Fruit fly (Drosophila melanogaster) whole organism, embryonic: Measurements from ENCODE around the gene Mnn1.

ENCODE experiments used
- Aef1 ChIP-seq: fragments of 200-800 bp; sonication (Bioruptor generic); IDR thresholded peaks from 3 replicates; pipeline ENCODE4 v1.3.6; 2022; ENCODE audit warnings: missing biosample characterization, missing genetic modification characterization
- Atf6 ChIP-seq: fragments of 200-800 bp; sonication (Bioruptor generic); IDR thresholded peaks from 2 replicates; pipeline ENCODE4 v1.3.6; 2022; ENCODE audit warnings: missing biosample characterization, missing genetic modification characterization
- Bteb2 ChIP-seq: fragments of 200-800 bp; sonication (Bioruptor generic); optimal IDR thresholded peaks from 2 replicates; lab custom pipeline; 2016; ENCODE audit warnings: missing biosample characterization, missing genetic modification characterization
- CG10321 ChIP-seq: fragments of 200-800 bp; sonication (Bioruptor generic); IDR thresholded peaks from 2 replicates; pipeline ENCODE4 v1.3.6; 2022; ENCODE audit warnings: missing biosample characterization, missing genetic modification characterization
- CG10543 ChIP-seq: fragments of 200-800 bp; sonication (Bioruptor generic); optimal IDR thresholded peaks from 3 replicates; lab custom pipeline; 2017; ENCODE audit warnings: missing biosample characterization, mild to moderate bottlenecking, missing genetic modification characterization, moderate library complexity
- CG11723 ChIP-seq: fragments of 200-800 bp; sonication (Bioruptor generic); optimal IDR thresholded peaks from 2 replicates; lab custom pipeline; 2017; ENCODE audit warnings: missing biosample characterization, mild to moderate bottlenecking, missing genetic modification characterization
- CG12155 ChIP-seq: fragments of 200-800 bp; sonication (Bioruptor generic); optimal IDR thresholded peaks from 3 replicates; lab custom pipeline; 2016; ENCODE audit warnings: missing biosample characterization, missing genetic modification characterization
- CG13624 ChIP-seq: fragments of 200-800 bp; sonication (Bioruptor generic); optimal IDR thresholded peaks from 2 replicates; lab custom pipeline; 2016; ENCODE audit warnings: missing biosample characterization, missing genetic modification characterization
- CG15073 ChIP-seq: fragments of 200-800 bp; sonication (Bioruptor generic); optimal IDR thresholded peaks from 2 replicates; lab custom pipeline; 2016; ENCODE audit warnings: missing biosample characterization, missing genetic modification characterization
- CG15514 ChIP-seq: fragments of 200-800 bp; sonication (Bioruptor generic); optimal IDR thresholded peaks from 3 replicates; lab custom pipeline; 2017; ENCODE audit warnings: missing biosample characterization, missing genetic modification characterization, mild to moderate bottlenecking, moderate library complexity, missing genetic modification reagents
- CG16813 ChIP-seq: fragments of 200-800 bp; sonication (Bioruptor generic); IDR thresholded peaks from 3 replicates; pipeline ENCODE4 v1.3.6; 2022; ENCODE audit warnings: missing biosample characterization, missing genetic modification characterization; ENCODE audit not compliant: partially characterized antibody
- CG16815 ChIP-seq: fragments of 200-800 bp; sonication (Bioruptor generic); optimal IDR thresholded peaks from 3 replicates; lab custom pipeline; 2017; ENCODE audit warnings: missing biosample characterization, mild to moderate bottlenecking, missing genetic modification characterization
- CG4282 ChIP-seq: fragments of 200-800 bp; sonication (Bioruptor generic); optimal IDR thresholded peaks from 2 replicates; lab custom pipeline; 2016; ENCODE audit warnings: missing biosample characterization, missing genetic modification characterization
- CG7357 ChIP-seq: fragments of 200-800 bp; sonication (Bioruptor generic); IDR thresholded peaks from 3 replicates; pipeline ENCODE4 v1.3.6; 2022; ENCODE audit warnings: missing biosample characterization, missing genetic modification characterization
- CG7786 ChIP-seq: fragments of 200-800 bp; sonication (Bioruptor generic); optimal IDR thresholded peaks from 2 replicates; lab custom pipeline; 2016; ENCODE audit warnings: missing biosample characterization, missing genetic modification characterization
- CG7839 ChIP-seq: fragments of 200-800 bp; sonication (Bioruptor generic); optimal IDR thresholded peaks from 3 replicates; lab custom pipeline; 2018; ENCODE audit warnings: missing biosample characterization, mild to moderate bottlenecking, missing genetic modification characterization, moderate library complexity
- CG7963 ChIP-seq: fragments of 200-800 bp; sonication (Bioruptor generic); IDR thresholded peaks from 3 replicates; pipeline ENCODE4 v1.3.6; 2022; ENCODE audit warnings: missing biosample characterization, missing genetic modification characterization; ENCODE audit not compliant: partially characterized antibody
- CG9876 ChIP-seq: fragments of 200-800 bp; sonication (Bioruptor generic); optimal IDR thresholded peaks from 2 replicates; lab custom pipeline; 2016; ENCODE audit warnings: missing biosample characterization, missing genetic modification characterization
- Dfd ChIP-seq, 2 experiments: fragments of >200 bp; optimal IDR thresholded peaks; 2 replicates each; lab custom pipeline; 2017; ENCODE audit warnings: missing biosample characterization in 2 of 2, missing genetic modification characterization in 2 of 2
- Dll ChIP-seq: fragments of 200-800 bp; sonication (Bioruptor generic); IDR thresholded peaks from 4 replicates; pipeline ENCODE4 v1.3.6; 2022; ENCODE audit warnings: missing biosample characterization, missing genetic modification characterization; ENCODE audit not compliant: partially characterized antibody
- Dp ChIP-seq: fragments of 200-800 bp; sonication (Bioruptor generic); optimal IDR thresholded peaks from 2 replicates; lab custom pipeline; 2018; ENCODE audit warnings: missing biosample characterization, mild to moderate bottlenecking, missing genetic modification characterization, moderate library complexity
- Ets97D ChIP-seq: fragments of 200-800 bp; sonication (Bioruptor generic); optimal IDR thresholded peaks from 3 replicates; lab custom pipeline; 2016; ENCODE audit warnings: missing biosample characterization, missing genetic modification characterization
- H15 ChIP-seq: fragments of 200-800 bp; sonication (Bioruptor generic); IDR thresholded peaks from 3 replicates; pipeline ENCODE4 v1.3.6; 2022; ENCODE audit warnings: missing biosample characterization, missing genetic modification characterization
- H2.0 ChIP-seq: fragments of 200-800 bp; sonication (Bioruptor generic); IDR thresholded peaks from 2 replicates; pipeline ENCODE4 v1.3.6; 2022; ENCODE audit warnings: missing biosample characterization, missing genetic modification characterization
- Hand ChIP-seq: fragments of 200-800 bp; sonication (Bioruptor generic); optimal IDR thresholded peaks from 2 replicates; lab custom pipeline; 2017; ENCODE audit warnings: mild to moderate bottlenecking, missing biosample characterization, missing genetic modification reagents, missing genetic modification characterization
- HmgZ ChIP-seq: fragments of 200-800 bp; sonication (Bioruptor generic); optimal IDR thresholded peaks from 2 replicates; lab custom pipeline; 2018; ENCODE audit warnings: missing biosample characterization, mild to moderate bottlenecking, missing genetic modification characterization
- Hr78 ChIP-seq, 2 experiments: fragments of 200-800 bp in 1 of 2; fragments of >200 bp in 1 of 2; sonication (Bioruptor generic) in 1 of 2; optimal IDR thresholded peaks; 2 replicates each; lab custom pipeline; 2017 to 2019; ENCODE audit warnings: missing biosample characterization in 2 of 2, missing genetic modification characterization in 2 of 2, mild to moderate bottlenecking in 1 of 2, moderate library complexity in 1 of 2
- MBD-R2 ChIP-seq: fragments of 200-800 bp; sonication (Bioruptor generic); IDR thresholded peaks from 2 replicates; pipeline ENCODE4 v1.3.6; 2022; ENCODE audit warnings: missing biosample characterization, missing genetic modification characterization
- Med ChIP-seq: fragments of 200-800 bp; sonication (Bioruptor generic); peaks from one replicate; lab custom pipeline; 2016; ENCODE audit warnings: missing biosample characterization, missing genetic modification characterization, mild to moderate bottlenecking, inconsistent platforms, moderate library complexity
- Mes4 ChIP-seq: fragments of 200-800 bp; sonication (Bioruptor generic); optimal IDR thresholded peaks from 2 replicates; lab custom pipeline; 2016; ENCODE audit warnings: missing biosample characterization, missing genetic modification characterization
- Mrtf ChIP-seq: fragments of 200-800 bp; sonication (Bioruptor generic); IDR thresholded peaks from 3 replicates; pipeline ENCODE4 v1.3.6; 2022; ENCODE audit warnings: missing biosample characterization, missing genetic modification characterization
- Neu2 ChIP-seq: fragments of 200-800 bp; sonication (Bioruptor generic); optimal IDR thresholded peaks from 3 replicates; lab custom pipeline; 2016; ENCODE audit warnings: missing biosample characterization, missing genetic modification characterization, borderline replicate concordance
- Vsx1 ChIP-seq: fragments of 200-800 bp; sonication (Bioruptor generic); optimal IDR thresholded peaks from 2 replicates; lab custom pipeline; 2017; ENCODE audit warnings: missing biosample characterization, mild to moderate bottlenecking, missing genetic modification characterization, missing genetic modification reagents
- Xbp1 ChIP-seq: fragments of 200-800 bp; sonication (Bioruptor generic); optimal IDR thresholded peaks from 3 replicates; lab custom pipeline; 2016; ENCODE audit warnings: missing biosample characterization, mild to moderate bottlenecking, missing genetic modification characterization
- btn ChIP-seq: fragments of 200-800 bp; sonication (Bioruptor generic); optimal IDR thresholded peaks from 2 replicates; lab custom pipeline; 2016; ENCODE audit warnings: missing biosample characterization, missing genetic modification characterization
- esg ChIP-seq: fragments of 200-800 bp; sonication (Bioruptor generic); conservative IDR thresholded peaks from 2 replicates; pipeline ENCODE4 v1.3.6; 2022; ENCODE audit warnings: missing biosample characterization, missing genetic modification characterization
- ewg ChIP-seq: fragments of 200-800 bp; sonication (Bioruptor generic); optimal IDR thresholded peaks from 3 replicates; lab custom pipeline; 2017; ENCODE audit warnings: mild to moderate bottlenecking, missing biosample characterization, missing genetic modification reagents, missing genetic modification characterization
- fd102C ChIP-seq: fragments of 200-800 bp; sonication (Bioruptor generic); optimal IDR thresholded peaks from 2 replicates; lab custom pipeline; 2018; ENCODE audit warnings: missing biosample characterization, mild to moderate bottlenecking, missing genetic modification characterization, moderate library complexity
- gfzf ChIP-seq: fragments of 200-800 bp; sonication (Bioruptor generic); optimal IDR thresholded peaks from 2 replicates; lab custom pipeline; 2016; ENCODE audit warnings: missing biosample characterization, mild to moderate bottlenecking, missing genetic modification characterization, moderate library complexity
- her ChIP-seq: fragments of 200-800 bp; sonication (Bioruptor generic); optimal IDR thresholded peaks from 2 replicates; lab custom pipeline; 2016; ENCODE audit warnings: missing biosample characterization, missing genetic modification characterization
- hkb ChIP-seq, 2 experiments: fragments of 200-800 bp in 1 of 2; fragments of >200 bp in 1 of 2; sonication (Bioruptor generic) in 1 of 2; IDR thresholded peaks in 1 of 2; optimal IDR thresholded peaks in 1 of 2; 2 replicates each; pipeline versions ENCODE4 v1.3.6 to Lab custom; 2017 to 2022; ENCODE audit warnings: missing biosample characterization in 1 of 2, missing genetic modification characterization in 1 of 2
- kay ChIP-seq: fragments of 200-800 bp; sonication (Bioruptor generic); optimal IDR thresholded peaks from 2 replicates; lab custom pipeline; 2016; ENCODE audit warnings: missing biosample characterization, missing genetic modification characterization
- nerfin-2 ChIP-seq: fragments of 200-800 bp; sonication (Bioruptor generic); IDR thresholded peaks from 2 replicates; pipeline ENCODE4 v1.3.6; 2022; ENCODE audit warnings: missing biosample characterization, missing genetic modification characterization; ENCODE audit not compliant: partially characterized antibody
- phol ChIP-seq: fragments of 200-800 bp; sonication (Bioruptor generic); optimal IDR thresholded peaks from 3 replicates; lab custom pipeline; 2018; ENCODE audit warnings: missing biosample characterization, mild to moderate bottlenecking, missing genetic modification characterization, moderate library complexity
- seq ChIP-seq: fragments of 200-800 bp; sonication (Bioruptor generic); IDR thresholded peaks from 2 replicates; pipeline ENCODE4 v1.3.6; 2022; ENCODE audit warnings: missing biosample characterization, missing genetic modification characterization
- twi ChIP-seq: fragments of 200-800 bp; optimal IDR thresholded peaks from 2 replicates; lab custom pipeline; 2019; ENCODE audit warnings: missing biosample characterization, mild to moderate bottlenecking, missing genetic modification characterization, moderate library complexity
- unc-4 ChIP-seq: fragments of 200-800 bp; sonication (Bioruptor generic); IDR thresholded peaks from 2 replicates; pipeline ENCODE4 v1.3.6; 2022; ENCODE audit warnings: missing biosample characterization, missing genetic modification characterization; ENCODE audit not compliant: partially characterized antibody
- vnd ChIP-seq: fragments of 200-800 bp; sonication (Bioruptor generic); IDR thresholded peaks from 3 replicates; pipeline ENCODE4 v1.3.6; 2022; ENCODE audit warnings: missing biosample characterization, missing genetic modification characterization; ENCODE audit not compliant: partially characterized antibody
- wek ChIP-seq: fragments of 200-800 bp; sonication (Bioruptor generic); optimal IDR thresholded peaks from 3 replicates; lab custom pipeline; 2018; ENCODE audit warnings: missing biosample characterization, mild to moderate bottlenecking, missing genetic modification characterization, moderate library complexity

The Mnn1 gene

DNA sequence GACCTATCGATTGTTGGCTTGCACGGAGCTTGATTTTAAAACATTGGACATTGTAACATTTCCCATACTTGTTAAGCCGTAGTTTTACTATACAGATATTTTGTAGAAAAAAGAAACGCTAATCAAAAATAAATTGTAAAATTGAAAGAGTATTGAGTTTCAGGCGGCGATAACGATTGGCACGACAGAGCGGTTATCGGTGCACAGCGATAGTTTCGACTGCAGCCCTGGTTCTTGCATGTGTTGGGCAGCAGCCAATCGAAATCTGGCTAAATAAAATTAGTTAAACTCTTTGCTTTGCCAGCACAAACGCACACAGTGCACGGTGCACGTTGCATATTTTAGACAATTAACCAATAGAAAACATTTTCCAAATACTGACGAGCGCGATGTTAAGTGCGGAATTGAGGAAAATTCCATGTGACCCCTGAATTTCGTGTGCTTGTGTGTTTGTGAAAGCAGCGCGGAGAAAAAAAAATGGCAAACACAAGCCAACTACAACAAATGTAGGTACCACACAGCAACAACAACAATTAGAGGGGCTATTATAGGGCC, 18.3 kb upstream of the Mnn1 start, which contains the start of gene milt:
milt (plus strand) TSS at position 51 of the 555 bp plus-strand sequence.
- TF ChIP-seq wek (GFP tag; lab: Kevin White, UChicago) (no peak), twi (tag; lab: Kevin White, UChicago) (peak; percentile 40), CG11723 (no peak), CG10543 (no peak), Dfd (GFP tag; optimal IDR thresholded peaks at IDR 0.05; lab: Kevin White, UChicago) (no peak), CG15073 (no peak), HmgZ (tag; lab: Kevin White, UChicago) (peak; percentile 60), gfzf (peak; percentile 21), Mrtf (GFP tag; lab: Robert Waterston, UW) (no peak), CG7839 (tag; lab: Kevin White, UChicago) (no peak), Hr78 (GFP tag; optimal IDR thresholded peaks at IDR 0.05; lab: Kevin White, UChicago) (no peak), CG4282 (no peak), CG10321 (GFP tag; lab: Robert Waterston, UW) (no peak), CG12155 (GFP tag; lab: Kevin White, UChicago) (no peak), CG16813 (GFP tag; lab: Robert Waterston, UW) (peak; percentile 85), CG7963 (GFP tag; lab: Robert Waterston, UW) (peak; percentile 92), hkb (optimal IDR thresholded peaks at IDR 0.05; lab: Kevin White, UChicago) (no peak), hkb (GFP tag; IDR thresholded peaks at IDR 0.05; lab: Robert Waterston, UW) (peak; percentile 41; the same call in 1 of the 2 replicates), Neu2 (GFP tag; lab: Kevin White, UChicago) (no peak), Mes4 (GFP tag; lab: Kevin White, UChicago) (no peak), unc-4 (GFP tag; lab: Robert Waterston, UW) (peak; percentile 82), Atf6 (GFP tag; lab: Robert Waterston, UW) (no peak), Med (GFP tag; lab: Kevin White, UChicago) (peak; percentile 72), CG15514 (GFP tag; lab: Kevin White, UChicago) (peak; percentile 40), MBD-R2 (peak; percentile 44), Dll (GFP tag; lab: Robert Waterston, UW) (peak; percentile 82), CG7357 (GFP tag; lab: Robert Waterston, UW) (no peak), nerfin-2 (peak; percentile 89), Xbp1 (GFP tag; lab: Kevin White, UChicago) (peak; percentile 17), CG9876 (no peak), Bteb2 (GFP tag; lab: Kevin White, UChicago) (no peak), Hand (no peak), vnd (GFP tag; lab: Robert Waterston, UW) (peak; percentile 86), Vsx1 (GFP tag; lab: Kevin White, UChicago) (peak; percentile 14), Ets97D (GFP tag; lab: Kevin White, UChicago) (peak; percentile 52), ewg (GFP tag; lab: Kevin White, UChicago) (no peak), CG7786 (GFP tag; lab: Kevin White, UChicago) (no peak), kay (GFP tag; lab: Kevin White, UChicago) (no peak), fd102C (GFP tag; lab: Kevin White, UChicago) (no peak), Aef1 (GFP tag; lab: Robert Waterston, UW) (no peak), esg (GFP tag; lab: Robert Waterston, UW) (no peak), CG13624 (GFP tag; lab: Kevin White, UChicago) (peak; percentile 38), phol (tag; lab: Kevin White, UChicago) (peak; percentile 53), her (peak; percentile 5), H15 (no peak), H2.0 (GFP tag; lab: Robert Waterston, UW) (no peak), seq (GFP tag; lab: Robert Waterston, UW) (no peak), Dp (GFP tag; lab: Kevin White, UChicago) (peak; percentile 63), btn (GFP tag; lab: Kevin White, UChicago) (no peak), CG16815 (GFP tag; lab: Kevin White, UChicago) (no peak)
